Fruit fly (Drosophila melanogaster) whole organism, adult: ENCODE results near the gene nac.

ENCODE experiments used
- CG11617 ChIP-seq: fragments of 200-800 bp; sonication (Bioruptor generic); optimal IDR thresholded peaks from 2 replicates; lab custom pipeline; 2017; ENCODE audit warnings: mild to moderate bottlenecking, missing biosample characterization, missing genetic modification reagents, missing genetic modification characterization
- CG12768 ChIP-seq: fragments of 200-800 bp; sonication (Bioruptor generic); optimal IDR thresholded peaks from 2 replicates; lab custom pipeline; 2017; ENCODE audit warnings: missing biosample characterization, missing genetic modification characterization, mild to moderate bottlenecking, moderate library complexity, missing genetic modification reagents
- CG14711 ChIP-seq: fragments of 200-800 bp; sonication (Bioruptor generic); optimal IDR thresholded peaks from 2 replicates; lab custom pipeline; 2018; ENCODE audit warnings: missing biosample characterization, mild to moderate bottlenecking, missing genetic modification characterization, moderate library complexity
- CG1620 ChIP-seq: fragments of 200-800 bp; sonication (Bioruptor generic); optimal IDR thresholded peaks from 2 replicates; lab custom pipeline; 2016; ENCODE audit warnings: missing biosample characterization, missing genetic modification characterization
- CG33017 ChIP-seq: fragments of 200-800 bp; sonication (Bioruptor generic); optimal IDR thresholded peaks from 2 replicates; lab custom pipeline; 2018; ENCODE audit warnings: missing biosample characterization, mild to moderate bottlenecking, missing genetic modification characterization, moderate library complexity
- CG5204 ChIP-seq: fragments of 200-800 bp; sonication (Bioruptor generic); optimal IDR thresholded peaks from 2 replicates; lab custom pipeline; 2016; ENCODE audit warnings: missing biosample characterization, missing genetic modification characterization
- CG7045 ChIP-seq: fragments of 200-800 bp; sonication (Bioruptor generic); optimal IDR thresholded peaks from 2 replicates; lab custom pipeline; 2017; ENCODE audit warnings: missing biosample characterization, mild to moderate bottlenecking, missing genetic modification characterization
- CG7101 ChIP-seq: fragments of 200-800 bp; sonication (Bioruptor generic); optimal IDR thresholded peaks from 2 replicates; lab custom pipeline; 2018; ENCODE audit warnings: missing biosample characterization, mild to moderate bottlenecking, missing genetic modification characterization, moderate library complexity
- Clk ChIP-seq: fragments of 200-800 bp; sonication (Bioruptor generic); optimal IDR thresholded peaks from 2 replicates; lab custom pipeline; 2017; ENCODE audit warnings: missing biosample characterization, missing genetic modification characterization
- Crg-1 ChIP-seq: fragments of 200-800 bp; sonication (Bioruptor generic); optimal IDR thresholded peaks from 2 replicates; lab custom pipeline; 2016; ENCODE audit warnings: missing biosample characterization, missing genetic modification characterization
- Hr96 ChIP-seq: fragments of 200-800 bp; sonication (Bioruptor generic); optimal IDR thresholded peaks from 2 replicates; lab custom pipeline; 2016; ENCODE audit warnings: missing biosample characterization, missing genetic modification characterization
- Mnt ChIP-seq: fragments of 200-800 bp; sonication (Bioruptor generic); optimal IDR thresholded peaks from 2 replicates; lab custom pipeline; 2016; ENCODE audit warnings: missing biosample characterization, mild to moderate bottlenecking, missing genetic modification characterization
- bab1 ChIP-seq: fragments of 200-800 bp; sonication (Bioruptor generic); optimal IDR thresholded peaks from 3 replicates; lab custom pipeline; 2019; ENCODE audit warnings: missing biosample characterization, mild to moderate bottlenecking, missing genetic modification characterization, moderate library complexity
- cic ChIP-seq: fragments of 200-800 bp; sonication (Bioruptor generic); optimal IDR thresholded peaks from 2 replicates; lab custom pipeline; 2017; ENCODE audit warnings: missing biosample characterization, mild to moderate bottlenecking, missing genetic modification characterization, moderate library complexity
- cnc ChIP-seq, 2 experiments: fragments of >200 bp; optimal IDR thresholded peaks; 2 replicates each; lab custom pipeline; 2017
- kay ChIP-seq: fragments of 200-800 bp; sonication (Bioruptor generic); peaks from one replicate; lab custom pipeline; 2016; ENCODE audit warnings: missing biosample characterization, missing genetic modification characterization, borderline replicate concordance
- ovo ChIP-seq: fragments of 200-800 bp; sonication (Bioruptor generic); optimal IDR thresholded peaks from 2 replicates; lab custom pipeline; 2016; ENCODE audit warnings: missing biosample characterization, missing genetic modification characterization
- pad ChIP-seq: fragments of 200-800 bp; sonication (Bioruptor generic); optimal IDR thresholded peaks from 3 replicates; lab custom pipeline; 2017; ENCODE audit warnings: missing biosample characterization, missing genetic modification characterization, mild to moderate bottlenecking, moderate library complexity, missing genetic modification reagents
- tj ChIP-seq: fragments of 200-800 bp; sonication (Bioruptor generic); optimal IDR thresholded peaks from 3 replicates; lab custom pipeline; 2017; ENCODE audit warnings: missing biosample characterization, mild to moderate bottlenecking, missing genetic modification characterization, moderate library complexity
- toe ChIP-seq: fragments of 200-800 bp; sonication (Bioruptor generic); optimal IDR thresholded peaks from 2 replicates; lab custom pipeline; 2016; ENCODE audit warnings: missing biosample characterization, missing genetic modification characterization

Gene nac

dm6 chr3R:8269740-8270139 lies 34.1 kb downstream of the nac start, which contains the start of gene CG9630:
Gene CG9630, minus strand, starts transcription at chr3R:8269896.
- no peak for TF ChIP-seq CG14711 (tag; lab: Kevin White, UChicago)
- peak; percentile 100 for TF ChIP-seq Mnt
- peak; percentile 4 for TF ChIP-seq CG7101 (tag; lab: Kevin White, UChicago)
- no peak for TF ChIP-seq ovo (GFP tag; lab: Kevin White, UChicago)
- TF ChIP-seq bab1, result peak; percentile 56

dm6 chr3R:8264302-8265080 lies 39.3 kb downstream of the nac start, which contains the start of the genes RPA1 and Mcm2:
Gene RPA1, minus strand, starts transcription at chr3R:8264451.
Gene Mcm2, plus strand, starts transcription at chr3R:8264970.
- peak; percentile 68 for TF ChIP-seq pad (GFP tag; lab: Kevin White, UChicago)
- no peak for TF ChIP-seq cic (GFP tag; lab: Kevin White, UChicago)
- TF ChIP-seq tj (GFP tag; lab: Kevin White, UChicago), result peak; percentile 53
- peak; percentile 77 for TF ChIP-seq CG7101 (tag; lab: Kevin White, UChicago)
- TF ChIP-seq CG7045, result peak; percentile 70
- TF ChIP-seq CG11617 (GFP tag; lab: Kevin White, UChicago), result peak; percentile 84
- TF ChIP-seq Mnt, result peak; percentile 63
- TF ChIP-seq cnc (optimal IDR thresholded peaks at IDR 0.05; lab: Kevin White, UChicago), result no peak
- TF ChIP-seq CG12768, result peak; percentile 86
- peak; percentile 79 for TF ChIP-seq toe
- peak; percentile 73 for TF ChIP-seq CG33017
- peak; percentile 69 for TF ChIP-seq CG5204
- peak; percentile 66 for TF ChIP-seq CG14711 (tag; lab: Kevin White, UChicago)
- TF ChIP-seq Clk (GFP tag; lab: Kevin White, UChicago), result no peak
- peak; percentile 47 for TF ChIP-seq Hr96 (GFP tag; lab: Kevin White, UChicago)
- no peak for TF ChIP-seq kay (GFP tag; lab: Kevin White, UChicago)
- TF ChIP-seq CG1620 (GFP tag; lab: Kevin White, UChicago), result peak; percentile 68
- peak; percentile 64 for TF ChIP-seq ovo (GFP tag; lab: Kevin White, UChicago)
- TF ChIP-seq bab1, result peak; percentile 51
- TF ChIP-seq Crg-1 (GFP tag; lab: Kevin White, UChicago), result peak; percentile 44

dm6 chr3R:8261634-8262033 lies 42.2 kb downstream of the nac start:
- TF ChIP-seq bab1 (no peak), Crg-1 (GFP tag; lab: Kevin White, UChicago) (no peak), CG11617 (GFP tag; lab: Kevin White, UChicago) (no peak), pad (GFP tag; lab: Kevin White, UChicago) (no peak), CG14711 (tag; lab: Kevin White, UChicago) (no peak), tj (GFP tag; lab: Kevin White, UChicago) (no peak), CG1620 (GFP tag; lab: Kevin White, UChicago) (no peak), kay (GFP tag; lab: Kevin White, UChicago) (peak; percentile 92), CG12768 (no peak), toe (no peak), CG33017 (peak; percentile 4), ovo (GFP tag; lab: Kevin White, UChicago) (peak; percentile 8), CG7045 (no peak), cnc (optimal IDR thresholded peaks at IDR 0.05; lab: Kevin White, UChicago) (no peak)

dm6 chr3R:8256040-8256439 lies 47.8 kb downstream of the nac start:
- TF ChIP-seq CG33017 (no peak), cic (GFP tag; lab: Kevin White, UChicago) (no peak), CG12768 (no peak), CG11617 (GFP tag; lab: Kevin White, UChicago) (no peak), CG7101 (tag; lab: Kevin White, UChicago) (no peak), ovo (GFP tag; lab: Kevin White, UChicago) (no peak)

dm6 chr3R:8254347-8254746 lies 49.5 kb downstream of the nac start:
- TF ChIP-seq Clk (GFP tag; lab: Kevin White, UChicago), result no peak
